Fruit fly (Drosophila melanogaster): Measurements from ENCODE around the gene RIOK2.

Gene RIOK2

DNA sequence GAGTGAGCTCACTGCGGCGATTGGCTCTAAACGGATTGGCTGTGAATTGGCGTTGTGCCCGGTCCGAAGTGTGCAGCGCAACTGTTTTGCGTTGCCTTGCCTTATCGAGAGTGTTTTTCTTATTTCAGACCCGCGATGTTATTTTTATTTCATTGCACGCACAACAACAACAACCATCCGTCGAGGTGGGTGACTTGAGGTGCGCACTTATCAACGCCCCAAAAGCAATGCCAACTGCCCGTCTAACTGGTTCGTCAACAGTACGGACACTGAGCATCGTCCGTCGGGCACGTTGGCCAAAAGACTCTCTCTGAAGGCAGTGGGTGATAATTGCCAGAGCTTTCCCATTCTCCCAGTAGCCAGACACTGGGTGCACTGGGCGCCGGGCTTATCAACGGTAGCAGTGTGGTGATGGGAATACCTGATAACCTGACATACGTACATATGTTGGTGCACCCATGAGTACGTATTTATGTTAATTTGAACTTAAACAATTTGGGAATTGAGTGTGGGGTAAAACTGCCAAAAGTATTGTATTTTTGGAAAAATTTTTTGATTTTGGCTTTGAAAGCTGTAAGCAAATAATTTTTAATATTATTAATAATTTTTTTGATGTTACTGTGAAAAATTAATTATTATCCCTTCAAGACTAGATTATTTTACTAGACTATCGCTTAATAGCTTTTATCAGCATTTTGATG is 29.8 kb downstream of the RIOK2 start, which contains the start of gene CG31102:
Gene CG31102 (minus strand): TSS at position 275 of the 701 bp plus-strand sequence.
- peak; percentile 33 for TF ChIP-seq rgr (GFP tag; optimal IDR thresholded peaks at IDR 0.05)
- TF ChIP-seq CrebA (GFP tag; optimal IDR thresholded peaks at IDR 0.05; ENCODE audit: borderline replicate concordance), result peak; percentile 82
- no peak for TF ChIP-seq Abd-B (GFP tag; optimal IDR thresholded peaks at IDR 0.05)
- no peak for TF ChIP-seq N (GFP tag; optimal IDR thresholded peaks at IDR 0.05)
- no peak for TF ChIP-seq CG32264 (GFP tag; optimal IDR thresholded peaks at IDR 0.05)
- peak; percentile 7 for TF ChIP-seq sage (GFP tag; optimal IDR thresholded peaks at IDR 0.05)
- peak; percentile 14 for TF ChIP-seq br (GFP tag; optimal IDR thresholded peaks at IDR 0.05)
- TF ChIP-seq dl (GFP tag; optimal IDR thresholded peaks at IDR 0.05; ENCODE audit: insufficient read depth in 1 of 2, partially characterized antibody in 2 of 2), result peak in 1 of 2 experiments; percentile 60
- TF ChIP-seq dsf (GFP tag; optimal IDR thresholded peaks at IDR 0.05; ENCODE audit: borderline replicate concordance), result no peak
- no peak for TF ChIP-seq foxo (GFP tag; optimal IDR thresholded peaks at IDR 0.05)
- TF ChIP-seq Hnf4 (GFP tag; optimal IDR thresholded peaks at IDR 0.05), result peak; percentile 40
- TF ChIP-seq OdsH (GFP tag; optimal IDR thresholded peaks at IDR 0.05), result no peak
- TF ChIP-seq Rel (GFP tag; optimal IDR thresholded peaks at IDR 0.05), result no peak
- peak; percentile 84 for TF ChIP-seq Rel (tag; optimal IDR thresholded peaks at IDR 0.05)
- TF ChIP-seq Jra (GFP tag; optimal IDR thresholded peaks at IDR 0.05), result peak; percentile 32
- TF ChIP-seq usp (GFP tag; optimal IDR thresholded peaks at IDR 0.05), result no peak
- no peak for TF ChIP-seq psq (GFP tag; optimal IDR thresholded peaks at IDR 0.05)
- peak; percentile 93 for TF ChIP-seq h (GFP tag; optimal IDR thresholded peaks at IDR 0.05)
- TF ChIP-seq brk (GFP tag; optimal IDR thresholded peaks at IDR 0.05), result no peak
- no peak for TF ChIP-seq sv (GFP tag; optimal IDR thresholded peaks at IDR 0.05)
- peak; percentile 39 for TF ChIP-seq fru (GFP tag; optimal IDR thresholded peaks at IDR 0.05)
- TF ChIP-seq Vsx2 (GFP tag; optimal IDR thresholded peaks at IDR 0.05; ENCODE audit: partially characterized antibody), result peak; percentile 37
- peak; percentile 7 for TF ChIP-seq Dif (GFP tag; optimal IDR thresholded peaks at IDR 0.05; ENCODE audit: partially characterized antibody)
- TF ChIP-seq Hr83 (GFP tag; optimal IDR thresholded peaks at IDR 0.05; ENCODE audit: poor library complexity, severe bottlenecking), result peak; percentile 12
- no peak for TF ChIP-seq Dfd (GFP tag; optimal IDR thresholded peaks at IDR 0.05)

DNA sequence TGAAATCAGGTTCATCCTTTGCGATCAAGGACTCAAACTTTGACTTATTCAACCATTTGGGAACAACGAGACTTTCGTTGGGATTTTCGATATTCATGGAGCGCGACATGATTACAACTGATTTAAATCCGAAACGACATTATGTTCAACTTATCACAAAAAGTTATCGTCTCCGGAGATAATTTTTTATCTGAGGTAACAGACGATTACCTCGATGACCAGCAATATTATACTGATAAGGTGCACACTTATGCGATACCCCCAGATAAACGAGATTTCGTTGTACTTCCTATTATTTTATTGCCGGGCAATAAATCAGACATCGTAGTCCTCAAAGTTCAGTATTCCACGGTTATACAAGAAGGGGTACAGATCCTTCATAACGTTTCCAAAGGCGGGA is 32.0 kb downstream of the RIOK2 start, which contains the start of gene CG31097:
Gene CG31097 (minus strand): TSS at position 101 of the 400 bp plus-strand sequence.
- TF ChIP-seq Hr78 (GFP tag; optimal IDR thresholded peaks at IDR 0.05) (no peak), dsf (GFP tag; optimal IDR thresholded peaks at IDR 0.05; ENCODE audit: borderline replicate concordance) (no peak), rgr (GFP tag; optimal IDR thresholded peaks at IDR 0.05) (no peak), CrebA (GFP tag; optimal IDR thresholded peaks at IDR 0.05; ENCODE audit: borderline replicate concordance) (no peak), N (GFP tag; optimal IDR thresholded peaks at IDR 0.05) (no peak), ey (GFP tag; optimal IDR thresholded peaks at IDR 0.05) (no peak), Sp1 (GFP tag; optimal IDR thresholded peaks at IDR 0.05) (no peak), Abd-B (GFP tag; optimal IDR thresholded peaks at IDR 0.05) (no peak), sage (GFP tag; optimal IDR thresholded peaks at IDR 0.05) (no peak), pan (optimal IDR thresholded peaks at IDR 0.05) (no peak), Hr83 (GFP tag; optimal IDR thresholded peaks at IDR 0.05; ENCODE audit: poor library complexity, severe bottlenecking) (no peak), br (GFP tag; optimal IDR thresholded peaks at IDR 0.05) (no peak), h (GFP tag; optimal IDR thresholded peaks at IDR 0.05) (no peak), Dfd (GFP tag; optimal IDR thresholded peaks at IDR 0.05) (no peak)

DNA sequence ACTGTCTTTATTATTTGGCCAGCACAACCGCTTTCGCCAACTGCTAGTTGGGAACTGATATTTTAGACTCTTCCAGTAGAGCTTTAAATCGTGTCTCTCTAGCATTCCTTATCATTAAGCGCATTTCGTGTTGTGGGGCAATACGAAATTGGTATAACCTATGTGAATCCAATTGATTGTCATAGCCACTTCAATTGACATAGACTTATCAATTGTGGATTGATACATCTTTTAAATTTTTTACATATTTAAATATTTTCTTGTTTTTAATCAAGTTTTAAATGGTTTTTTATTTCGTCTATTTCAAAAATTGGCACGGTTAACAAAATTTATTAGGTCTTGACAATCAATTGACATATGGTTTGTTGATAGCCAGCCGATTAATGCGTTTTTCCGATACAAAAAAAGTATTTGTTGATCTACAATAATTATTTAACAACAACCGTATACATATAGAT is 33.9 kb downstream of the RIOK2 start, which contains the start of gene CG31288:
Gene CG31288 (minus strand): TSS at position 51 of the 458 bp plus-strand sequence.
- TF ChIP-seq N (GFP tag; optimal IDR thresholded peaks at IDR 0.05), result no peak
- no peak for TF ChIP-seq GATAd (GFP tag; optimal IDR thresholded peaks at IDR 0.05)

DNA sequence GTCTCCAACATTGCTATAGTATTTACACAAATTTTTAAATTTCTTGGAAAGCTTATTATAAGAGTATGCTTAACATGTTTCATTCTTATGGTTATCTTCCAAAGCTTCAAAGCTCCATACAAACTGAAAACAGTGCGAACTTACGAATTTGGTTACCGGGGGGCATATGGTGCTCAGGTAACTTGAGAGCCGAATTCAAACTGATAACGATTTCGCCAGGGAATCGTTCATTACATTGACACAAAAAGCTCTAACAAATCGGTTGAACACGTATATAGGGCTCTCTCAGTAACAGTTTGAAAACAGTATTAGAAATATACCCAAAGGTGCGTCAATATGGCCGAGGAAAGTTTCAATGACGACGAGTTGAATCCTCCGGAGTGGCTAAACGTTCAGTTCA is 34.9 kb downstream of the RIOK2 start, which contains the start of gene CG13659:
Gene CG13659 (plus strand): TSS at position 317 of the 400 bp plus-strand sequence.
- TF ChIP-seq dsf (GFP tag; optimal IDR thresholded peaks at IDR 0.05; ENCODE audit: borderline replicate concordance), result no peak
- no peak for TF ChIP-seq Rel (GFP tag; optimal IDR thresholded peaks at IDR 0.05)
- TF ChIP-seq Rel (tag; optimal IDR thresholded peaks at IDR 0.05), result no peak

DNA sequence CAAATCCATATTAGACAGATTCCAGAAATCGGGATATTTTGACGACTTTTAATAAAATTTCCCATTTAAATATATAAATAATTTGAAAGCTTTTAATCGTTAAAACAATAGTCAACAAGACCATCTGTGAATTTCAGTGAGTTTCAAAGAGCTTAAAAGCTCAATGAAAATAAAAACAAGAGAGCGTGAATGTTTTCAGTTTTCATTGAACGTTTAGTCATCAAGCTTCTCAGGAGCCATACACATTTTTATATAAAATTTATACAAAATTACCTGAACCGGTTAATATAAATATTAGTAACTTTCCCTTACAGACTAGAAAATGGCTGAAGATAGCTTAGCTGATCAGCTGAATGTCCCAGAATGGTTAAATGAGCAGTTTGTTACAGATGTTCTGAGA is 36.6 kb downstream of the RIOK2 start, which contains the start of gene CG31370:
Gene CG31370 (plus strand): TSS at position 226 of the 400 bp plus-strand sequence.
- no peak for TF ChIP-seq OdsH (GFP tag; optimal IDR thresholded peaks at IDR 0.05)
- TF ChIP-seq fru (GFP tag; optimal IDR thresholded peaks at IDR 0.05), result no peak
- TF ChIP-seq brk (GFP tag; optimal IDR thresholded peaks at IDR 0.05), result peak; percentile 57
- no peak for TF ChIP-seq br (GFP tag; optimal IDR thresholded peaks at IDR 0.05)
- TF ChIP-seq h (GFP tag; optimal IDR thresholded peaks at IDR 0.05), result no peak
- no peak for TF ChIP-seq Mio (GFP tag; optimal IDR thresholded peaks at IDR 0.05)
- no peak for TF ChIP-seq Rel (GFP tag; optimal IDR thresholded peaks at IDR 0.05)
- TF ChIP-seq Rel (tag; optimal IDR thresholded peaks at IDR 0.05), result no peak
